Worm (Caenorhabditis elegans) whole organism, L4 larva: ENCODE results near the gene vps-36.

Source experiments
- Y105C5A.15 ChIP-seq: fragments of 200-800 bp; sonication (Bioruptor generic); IDR thresholded peaks from 2 replicates; pipeline ENCODE4 v1.3.6; 2022; ENCODE audit warnings: missing genetic modification characterization, missing compliant biosample characterization
- fos-1 ChIP-seq: fragments of 150-350 bp; optimal IDR thresholded peaks from 2 replicates; lab custom pipeline; 2014; ENCODE audit warnings: missing biosample characterization, missing genetic modification characterization

ce11 chrV:10909959-10910358 is 50.5 kb downstream of the vps-36 start:
- TF ChIP-seq Y105C5A.15 (GFP tag; lab: Robert Waterston, UW), result no peak
- no peak for TF ChIP-seq fos-1
